Fruit fly (Drosophila melanogaster) whole organism: ENCODE data around the gene SoYb.

Source experiments
- EcR ChIP-seq, 2 experiments: fragments of >200 bp; optimal IDR thresholded peaks; 2 replicates each; lab custom pipeline; 2017; ENCODE audit warnings: missing biosample characterization in 2 of 2, missing genetic modification characterization in 2 of 2, missing genetic modification reagents in 2 of 2
- pan ChIP-seq: fragments of >200 bp; optimal IDR thresholded peaks from 2 replicates; lab custom pipeline; 2017

dm6 chr2L:9996553-9996952 is 6.0 kb downstream of the SoYb start:
- TF ChIP-seq EcR (GFP tag; optimal IDR thresholded peaks at IDR 0.05; lab: Kevin White, UChicago) (no peak), pan (no peak)
